Worm (Caenorhabditis elegans) whole organism, young adult: ENCODE measurements around the gene srz-24.
"Not testable (repeated sequence)": the region's sequence is repeated elsewhere in the genome, so short reads cannot be mapped to it uniquely, and the experiment has no call there.

ENCODE experiments used
- ama-1 ChIP-seq, 3 experiments: fragments of 150-350 bp in 1 of 3; sonication (generic microtip) in 2 of 3; optimal IDR thresholded peaks; 2 replicates each; lab custom pipeline; 2014 to 2018; ENCODE audit warnings: missing biosample characterization in 2 of 3, missing genetic modification characterization in 2 of 3, missing genetic modification reagents in 2 of 3
- aptf-2 ChIP-seq: fragments of 200-800 bp; sonication (Bioruptor generic); conservative IDR thresholded peaks from 2 replicates; pipeline ENCODE4 v1.3.6; 2022; ENCODE audit warnings: missing genetic modification reagents, missing genetic modification characterization, missing compliant biosample characterization
- sea-2 ChIP-seq: fragments of 200-800 bp; sonication (Bioruptor generic); IDR thresholded peaks from 2 replicates; pipeline ENCODE4 v1.3.6; 2022; ENCODE audit warnings: missing genetic modification characterization, missing compliant biosample characterization
- tbp1 ChIP-seq: fragments of 200-800 bp; sonication (Bioruptor generic); optimal IDR thresholded peaks from 2 replicates; lab custom pipeline; 2018; ENCODE audit warnings: mild to moderate bottlenecking, missing genetic modification characterization, missing compliant biosample characterization

ce11 chrIV:5017075-5017474 lies 36.1 kb upstream of the srz-24 start, which contains the start of gene T28H11.7:
- not testable (repeated sequence) for TF ChIP-seq sea-2 (GFP tag; lab: Robert Waterston, UW); aptf-2 (GFP tag; lab: Robert Waterston, UW); ama-1 (optimal IDR thresholded peaks at IDR 0.05; lab: Kevin White, UChicago); ama-1 (GFP tag; optimal IDR thresholded peaks at IDR 0.05; lab: Kevin White, UChicago); tbp1 (GFP tag; lab: Kevin White, UChicago)
